Worm (Caenorhabditis elegans) whole organism, L4/young adult: ENCODE results near the gene C50F4.10.

Experiments used
- W03F9.2 ChIP-seq: fragments of 150-350 bp; optimal IDR thresholded peaks from 2 replicates; lab custom pipeline; 2014; ENCODE audit warnings: missing biosample characterization, missing genetic modification characterization
- dao-5 ChIP-seq: sonication (generic microtip); optimal IDR thresholded peaks from 2 replicates; lab custom pipeline; 2016; ENCODE audit warnings: missing genotype, missing genetic modification characterization, moderate library complexity, missing compliant biosample characterization
- him-1 ChIP-seq: sonication (generic microtip); optimal IDR thresholded peaks from 2 replicates; lab custom pipeline; 2016; ENCODE audit warnings: missing genotype, missing genetic modification reagents, missing genetic modification characterization, missing compliant biosample characterization

The C50F4.10 gene

ce11 chrV:9541506-9541905, 10.1 kb upstream of the C50F4.10 start, which contains the start of gene C50F4.16:
Gene C50F4.16, minus strand, starts transcription at chrV:9541606.
- no peak for TF ChIP-seq W03F9.2 (tag; lab: Kevin White, UChicago)
- no peak for TF ChIP-seq him-1 (tag; lab: Kevin White, UChicago)

ce11 chrV:9539638-9540037, 8.3 kb upstream of the C50F4.10 start, which contains the start of gene C50F4.12:
Gene C50F4.12, minus strand, starts transcription at chrV:9539738.
- TF ChIP-seq W03F9.2 (tag; lab: Kevin White, UChicago) (no peak), dao-5 (tag; lab: Kevin White, UChicago) (no peak), him-1 (tag; lab: Kevin White, UChicago) (no peak)

ce11 chrV:9536505-9536904, 5.1 kb upstream of the C50F4.10 start, which contains the start of gene C50F4.4:
Gene C50F4.4, plus strand, starts transcription at chrV:9536771.
- no peak for TF ChIP-seq dao-5 (tag; lab: Kevin White, UChicago)
- no peak for TF ChIP-seq W03F9.2 (tag; lab: Kevin White, UChicago)
- TF ChIP-seq him-1 (tag; lab: Kevin White, UChicago): peak; percentile 2

ce11 chrV:9534621-9535020, 3.2 kb upstream of the C50F4.10 start, which contains the start of gene tag-329:
Gene tag-329, plus strand, starts transcription at chrV:9534921.
- TF ChIP-seq dao-5 (tag; lab: Kevin White, UChicago) (no peak), W03F9.2 (tag; lab: Kevin White, UChicago) (no peak), him-1 (tag; lab: Kevin White, UChicago) (no peak)

- TF ChIP-seq him-1 (tag; lab: Kevin White, UChicago) (no peak), W03F9.2 (tag; lab: Kevin White, UChicago) (no peak), dao-5 (tag; lab: Kevin White, UChicago) (no peak)
Observed at ce11 chrV:9527984-9528383, 3.4 kb downstream of the C50F4.10 start.

ce11 chrV:9527337-9527736, 4.0 kb downstream of the C50F4.10 start:
- TF ChIP-seq dao-5 (tag; lab: Kevin White, UChicago) (no peak), him-1 (tag; lab: Kevin White, UChicago) (no peak), W03F9.2 (tag; lab: Kevin White, UChicago) (no peak)

- TF ChIP-seq him-1 (tag; lab: Kevin White, UChicago): no peak
- TF ChIP-seq W03F9.2 (tag; lab: Kevin White, UChicago): no peak
- TF ChIP-seq dao-5 (tag; lab: Kevin White, UChicago): no peak
Observed at ce11 chrV:9526470-9526869, 4.9 kb downstream of the C50F4.10 start, which contains the start of gene C50F4.1. Gene C50F4.1, plus strand, starts transcription at chrV:9526793.

ce11 chrV:9524099-9524498, 7.3 kb downstream of the C50F4.10 start, which contains the start of gene C50F4.9:
Gene C50F4.9, minus strand, starts transcription at chrV:9524199.
- TF ChIP-seq dao-5 (tag; lab: Kevin White, UChicago) (no peak), W03F9.2 (tag; lab: Kevin White, UChicago) (no peak), him-1 (tag; lab: Kevin White, UChicago) (no peak)

ce11 chrV:9521697-9522096, 9.7 kb downstream of the C50F4.10 start:
- TF ChIP-seq dao-5 (tag; lab: Kevin White, UChicago) (no peak), W03F9.2 (tag; lab: Kevin White, UChicago) (no peak), him-1 (tag; lab: Kevin White, UChicago) (no peak)

- TF ChIP-seq dao-5 (tag; lab: Kevin White, UChicago): no peak
- TF ChIP-seq W03F9.2 (tag; lab: Kevin White, UChicago): no peak
- no peak for TF ChIP-seq him-1 (tag; lab: Kevin White, UChicago)
Observed at ce11 chrV:9518832-9519231, 12.5 kb downstream of the C50F4.10 start, which contains the start of gene C50F4.8. Gene C50F4.8, minus strand, starts transcription at chrV:9518859.

ce11 chrV:9516280-9516679, 15.1 kb downstream of the C50F4.10 start:
- no peak for TF ChIP-seq him-1 (tag; lab: Kevin White, UChicago)
- TF ChIP-seq W03F9.2 (tag; lab: Kevin White, UChicago): no peak
- TF ChIP-seq dao-5 (tag; lab: Kevin White, UChicago): no peak

ce11 chrV:9513590-9513989, 17.8 kb downstream of the C50F4.10 start, which contains the start of gene eif-2Bdelta:
Gene eif-2Bdelta, plus strand, starts transcription at chrV:9513824.
- no peak for TF ChIP-seq him-1 (tag; lab: Kevin White, UChicago)
- peak; percentile 34 for TF ChIP-seq W03F9.2 (tag; lab: Kevin White, UChicago)

ce11 chrV:9509597-9509996, 21.8 kb downstream of the C50F4.10 start:
- TF ChIP-seq W03F9.2 (tag; lab: Kevin White, UChicago) (no peak), dao-5 (tag; lab: Kevin White, UChicago) (no peak), him-1 (tag; lab: Kevin White, UChicago) (no peak)

ce11 chrV:9507742-9508141, 23.6 kb downstream of the C50F4.10 start, which contains the start of gene acs-14:
Gene acs-14, plus strand, starts transcription at chrV:9508132.
- TF ChIP-seq W03F9.2 (tag; lab: Kevin White, UChicago) (no peak), him-1 (tag; lab: Kevin White, UChicago) (no peak), dao-5 (tag; lab: Kevin White, UChicago) (no peak)
